Worm (Caenorhabditis elegans) whole organism, mixed stage, embryonic: ENCODE measurements around the gene fbxa-66.

Experiments
- M03D4.4 ChIP-seq: sonication (generic microtip); optimal IDR thresholded peaks from 2 replicates; lab custom pipeline; 2017; ENCODE audit warnings: mild to moderate bottlenecking, missing genetic modification characterization, missing compliant biosample characterization
- bed-3 ChIP-seq: fragments of 200-800 bp; sonication (Bioruptor generic); optimal IDR thresholded peaks from 3 replicates; lab custom pipeline; 2018; ENCODE audit warnings: mild to moderate bottlenecking, missing genetic modification characterization, moderate library complexity, missing compliant biosample characterization
- ceh-83 ChIP-seq: fragments of 200-800 bp; sonication (Bioruptor generic); optimal IDR thresholded peaks from 2 replicates; lab custom pipeline; 2018; ENCODE audit warnings: mild to moderate bottlenecking, missing genetic modification characterization, missing compliant biosample characterization
- elt-1 ChIP-seq: sonication (generic microtip); optimal IDR thresholded peaks from 2 replicates; lab custom pipeline; 2017; ENCODE audit warnings: missing genetic modification characterization, mild to moderate bottlenecking, missing compliant biosample characterization, antibody characterized with exemption, moderate library complexity, borderline replicate concordance; ENCODE audit not compliant: insufficient read depth
- elt-3 ChIP-seq: fragments of 150-350 bp; optimal IDR thresholded peaks from 2 replicates; lab custom pipeline; 2014; ENCODE audit warnings: missing biosample characterization, missing genetic modification characterization
- lin-13 ChIP-seq: fragments of 150-350 bp; optimal IDR thresholded peaks from 2 replicates; lab custom pipeline; 2014; ENCODE audit warnings: missing biosample characterization, missing genetic modification characterization
- lsy-2 ChIP-seq: fragments of 150-350 bp; optimal IDR thresholded peaks from 2 replicates; lab custom pipeline; 2014; ENCODE audit warnings: missing biosample characterization, missing genetic modification characterization
- nhr-12 ChIP-seq: fragments of 150-350 bp; optimal IDR thresholded peaks from 2 replicates; lab custom pipeline; 2014; ENCODE audit warnings: missing biosample characterization, missing genetic modification characterization
- nhr-237 ChIP-seq: fragments of 150-350 bp; optimal IDR thresholded peaks from 2 replicates; lab custom pipeline; 2014; ENCODE audit warnings: missing biosample characterization, missing genetic modification characterization
- nhr-76 ChIP-seq: sonication (generic microtip); optimal IDR thresholded peaks from 2 replicates; lab custom pipeline; 2017; ENCODE audit warnings: missing biosample characterization, missing genetic modification characterization
- pha-4 ChIP-seq: fragments of 150-350 bp; optimal IDR thresholded peaks from 2 replicates; lab custom pipeline; 2018; ENCODE audit warnings: missing biosample characterization, missing genetic modification reagents, missing genetic modification characterization
- sptf-1 ChIP-seq: sonication (generic microtip); optimal IDR thresholded peaks from 2 replicates; lab custom pipeline; 2017; ENCODE audit warnings: mild to moderate bottlenecking, missing genetic modification characterization, moderate library complexity, missing compliant biosample characterization
- unc-39 ChIP-seq: fragments of 150-350 bp; optimal IDR thresholded peaks from 2 replicates; lab custom pipeline; 2014; ENCODE audit warnings: missing biosample characterization, missing genetic modification characterization
- ztf-11 ChIP-seq: fragments of 150-350 bp; optimal IDR thresholded peaks from 2 replicates; lab custom pipeline; 2014; ENCODE audit warnings: missing biosample characterization, missing genetic modification characterization

DNA sequence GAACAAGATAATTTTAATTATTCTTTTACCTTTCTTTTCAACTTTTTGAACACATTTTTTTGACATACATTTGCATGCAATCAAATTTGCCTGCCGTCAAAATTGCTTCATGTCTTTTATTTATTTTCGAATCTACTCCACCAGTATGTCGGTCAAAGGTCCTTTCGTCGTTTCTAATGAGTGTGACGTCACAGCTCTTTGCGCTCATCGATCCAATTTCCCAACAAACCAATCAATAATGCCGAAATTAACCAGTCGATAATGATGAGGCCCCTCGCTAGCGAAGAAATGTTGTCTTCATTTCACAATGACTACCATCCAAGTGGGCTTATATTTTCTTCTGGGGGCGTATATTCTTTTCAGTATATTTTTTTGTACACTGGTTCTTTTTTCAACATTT, 50.9 kb downstream of the fbxa-66 start, which contains the start of gene Y54F10BM.6:
- TF ChIP-seq M03D4.4 (no peak), sptf-1 (no peak), ztf-11 (no peak), lsy-2 (no peak), nhr-12 (no peak), nhr-237 (tag; lab: Kevin White, UChicago) (no peak), pha-4 (tag; lab: Kevin White, UChicago) (no peak), bed-3 (GFP tag; lab: Kevin White, UChicago) (no peak), elt-1 (tag; lab: Kevin White, UChicago) (no peak), elt-3 (tag; lab: Kevin White, UChicago) (no peak), lin-13 (tag; lab: Kevin White, UChicago) (no peak), nhr-76 (tag; lab: Kevin White, UChicago) (no peak), unc-39 (tag; lab: Kevin White, UChicago) (no peak), ceh-83 (no peak)
